Fruit fly (Drosophila melanogaster) whole organism, prepupa: ENCODE results near the gene CG33791.

Experiments used
- CG1621 ChIP-seq: fragments of 200-800 bp; sonication (Bioruptor generic); optimal IDR thresholded peaks from 3 replicates; lab custom pipeline; 2018; ENCODE audit warnings: missing biosample characterization, mild to moderate bottlenecking, missing genetic modification characterization
- CG16779 ChIP-seq: fragments of 200-800 bp; sonication (Bioruptor generic); optimal IDR thresholded peaks from 3 replicates; lab custom pipeline; 2017; ENCODE audit warnings: missing biosample characterization, mild to moderate bottlenecking, missing genetic modification characterization
- CG3919 ChIP-seq: fragments of 200-800 bp; sonication (Bioruptor generic); optimal IDR thresholded peaks from 3 replicates; lab custom pipeline; 2016; ENCODE audit warnings: missing biosample characterization, missing genetic modification characterization
- CG6854 ChIP-seq: fragments of 200-800 bp; sonication (Bioruptor generic); optimal IDR thresholded peaks from 2 replicates; lab custom pipeline; 2017; ENCODE audit warnings: missing biosample characterization, mild to moderate bottlenecking, missing genetic modification characterization
- OdsH ChIP-seq: fragments of 200-800 bp; sonication (Bioruptor generic); optimal IDR thresholded peaks from 3 replicates; lab custom pipeline; 2016; ENCODE audit warnings: missing biosample characterization, missing genetic modification characterization
- Smox ChIP-seq: fragments of 200-800 bp; sonication (Bioruptor generic); optimal IDR thresholded peaks from 3 replicates; lab custom pipeline; 2016; ENCODE audit warnings: missing biosample characterization, missing genetic modification characterization
- esn ChIP-seq: fragments of 200-800 bp; sonication (Bioruptor generic); optimal IDR thresholded peaks from 2 replicates; lab custom pipeline; 2016; ENCODE audit warnings: missing biosample characterization, mild to moderate bottlenecking, missing genetic modification characterization, moderate library complexity
- net ChIP-seq: fragments of 200-800 bp; sonication (Bioruptor generic); optimal IDR thresholded peaks from 3 replicates; lab custom pipeline; 2016; ENCODE audit warnings: missing biosample characterization, missing genetic modification characterization
- salr ChIP-seq, 2 experiments: fragments of 200-800 bp; sonication (Bioruptor generic); optimal IDR thresholded peaks; 3 replicates each; lab custom pipeline; 2016 to 2018; ENCODE audit warnings: missing biosample characterization in 2 of 2, missing genetic modification characterization in 2 of 2, mild to moderate bottlenecking in 1 of 2
- svp ChIP-seq: fragments of 200-800 bp; sonication (Bioruptor generic); peaks from one replicate; lab custom pipeline; 2016; ENCODE audit warnings: missing biosample characterization, missing genetic modification characterization

DNA sequence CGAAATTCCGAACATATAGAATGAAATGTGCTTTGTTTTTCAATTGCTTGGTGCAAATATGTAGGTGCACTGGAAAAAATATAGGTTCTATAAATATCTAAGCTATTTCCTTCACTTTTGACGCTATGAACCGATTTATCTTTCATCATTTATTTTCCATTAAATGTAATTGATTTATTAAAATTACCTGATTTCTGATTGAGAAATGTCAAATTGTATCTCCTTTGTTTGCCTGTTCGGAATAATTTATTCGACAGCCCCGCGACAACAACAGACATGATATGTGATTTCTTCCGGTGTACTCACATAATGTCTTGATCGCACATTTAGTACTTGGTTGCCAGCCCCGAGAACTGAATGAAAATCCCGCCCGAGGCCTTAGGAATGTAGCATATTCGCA is 6.9 kb downstream of the CG33791 start:
- TF ChIP-seq svp (peak; percentile 52), net (peak; percentile 21), CG6854 (no peak), OdsH (GFP tag; lab: Kevin White, UChicago) (no peak), CG1621 (no peak), CG16779 (no peak), salr (GFP tag; optimal IDR thresholded peaks at IDR 0.05; lab: Kevin White, UChicago) (no peak), Smox (no peak), CG3919 (GFP tag; lab: Kevin White, UChicago) (peak; percentile 6), esn (GFP tag; lab: Kevin White, UChicago) (no peak)
